Worm (Caenorhabditis elegans) whole organism, L1 larva: ENCODE data around the gene far-5.

Source experiments
- C04F5.9 ChIP-seq: sonication (generic microtip); optimal IDR thresholded peaks from 2 replicates; lab custom pipeline; 2016; ENCODE audit warnings: missing genetic modification characterization, missing compliant biosample characterization
- F16B12.6 ChIP-seq: fragments of 150-350 bp; optimal IDR thresholded peaks from 2 replicates; lab custom pipeline; 2014; ENCODE audit warnings: missing biosample characterization, missing genetic modification characterization
- aha-1 ChIP-seq: fragments of 150-350 bp; optimal IDR thresholded peaks from 2 replicates; lab custom pipeline; 2014; ENCODE audit warnings: missing biosample characterization, missing genetic modification characterization
- ama-1 ChIP-seq: fragments of 150-350 bp; optimal IDR thresholded peaks from 2 replicates; lab custom pipeline; 2014
- blmp-1 ChIP-seq: fragments of 150-350 bp; optimal IDR thresholded peaks from 2 replicates; lab custom pipeline; 2014; ENCODE audit warnings: missing biosample characterization, missing genetic modification characterization
- ceh-90 ChIP-seq: sonication (generic microtip); optimal IDR thresholded peaks from 2 replicates; lab custom pipeline; 2016; ENCODE audit warnings: missing genetic modification characterization, missing compliant biosample characterization
- dpl-1 ChIP-seq, 3 experiments: fragments of 150-350 bp in 2 of 3; sonication (generic microtip) in 1 of 3; optimal IDR thresholded peaks; 2 replicates each; lab custom pipeline; 2014 to 2017; ENCODE audit warnings: missing biosample characterization in 3 of 3, missing genetic modification characterization in 3 of 3, missing genetic modification reagents in 3 of 3
- efl-1 ChIP-seq, 4 experiments: fragments of 150-350 bp; optimal IDR thresholded peaks in 3 of 4; peaks in 1 of 4; 1 replicate in 1 of 4; 2 replicates in 3 of 4; lab custom pipeline; 2014; ENCODE audit warnings: missing biosample characterization in 2 of 4, missing genetic modification characterization in 2 of 4, missing genetic modification reagents in 2 of 4
- egl-13 ChIP-seq: sonication (generic microtip); optimal IDR thresholded peaks from 2 replicates; lab custom pipeline; 2016; ENCODE audit warnings: missing genotype, missing genetic modification reagents, missing genetic modification characterization, missing compliant biosample characterization
- egl-27 ChIP-seq, 2 experiments: fragments of 150-350 bp in 1 of 2; sonication (generic microtip); optimal IDR thresholded peaks; 3 replicates each; lab custom pipeline; 2017 to 2018; ENCODE audit warnings: missing biosample characterization in 2 of 2, missing genetic modification characterization in 2 of 2, missing genetic modification reagents in 2 of 2
- elt-2 ChIP-seq: sonication (generic microtip); optimal IDR thresholded peaks from 2 replicates; lab custom pipeline; 2016; ENCODE audit warnings: missing genetic modification characterization, mild to moderate bottlenecking, inconsistent platforms, missing compliant biosample characterization, missing genetic modification reagents
- ets-5 ChIP-seq: fragments of 200-800 bp; sonication (Bioruptor generic); IDR thresholded peaks from 2 replicates; pipeline ENCODE4 v1.3.6; 2022; ENCODE audit warnings: missing genetic modification characterization, missing compliant biosample characterization
- fkh-4 ChIP-seq: sonication (generic microtip); optimal IDR thresholded peaks from 2 replicates; lab custom pipeline; 2016; ENCODE audit warnings: missing compliant biosample characterization, missing genetic modification characterization, borderline replicate concordance
- fkh-8 ChIP-seq: sonication (generic microtip); optimal IDR thresholded peaks from 2 replicates; lab custom pipeline; 2016; ENCODE audit warnings: mild to moderate bottlenecking, missing genetic modification characterization, missing compliant biosample characterization
- fos-1 ChIP-seq: fragments of 150-350 bp; optimal IDR thresholded peaks from 2 replicates; lab custom pipeline; 2014; ENCODE audit warnings: missing biosample characterization, missing genetic modification characterization
- hpl-2 ChIP-seq: fragments of 150-350 bp; optimal IDR thresholded peaks from 2 replicates; lab custom pipeline; 2014; ENCODE audit warnings: missing biosample characterization, missing genetic modification reagents, missing genetic modification characterization
- isw-1 ChIP-seq: fragments of 200-800 bp; sonication (Bioruptor generic); IDR thresholded peaks from 2 replicates; pipeline ENCODE4 v1.3.6; 2022; ENCODE audit warnings: missing genetic modification characterization, missing compliant biosample characterization
- jun-1 ChIP-seq: fragments of 150-350 bp; optimal IDR thresholded peaks from 2 replicates; lab custom pipeline; 2014; ENCODE audit warnings: missing biosample characterization, missing genetic modification reagents, missing genetic modification characterization
- lin-13 ChIP-seq: fragments of 150-350 bp; optimal IDR thresholded peaks from 2 replicates; lab custom pipeline; 2014; ENCODE audit warnings: missing biosample characterization, missing genetic modification reagents, missing genetic modification characterization
- lin-14 ChIP-seq: fragments of 200-800 bp; sonication (Bioruptor generic); optimal IDR thresholded peaks from 2 replicates; lab custom pipeline; 2018; ENCODE audit warnings: mild to moderate bottlenecking, missing genetic modification characterization, moderate library complexity, missing compliant biosample characterization
- lin-15B ChIP-seq: fragments of 150-350 bp; sonication (generic microtip); optimal IDR thresholded peaks from 3 replicates; lab custom pipeline; 2014; ENCODE audit warnings: missing biosample characterization, missing genetic modification characterization
- lin-35 ChIP-seq, 2 experiments: fragments of 150-350 bp; optimal IDR thresholded peaks; 2 replicates each; lab custom pipeline; 2014; ENCODE audit warnings: missing biosample characterization in 2 of 2, missing genetic modification characterization in 2 of 2, missing genetic modification reagents in 2 of 2
- lir-3 ChIP-seq: sonication (generic microtip); optimal IDR thresholded peaks from 2 replicates; lab custom pipeline; 2016; ENCODE audit warnings: mild to moderate bottlenecking, missing genetic modification characterization, moderate library complexity, missing compliant biosample characterization; ENCODE audit not compliant: poor library complexity
- mab-9 ChIP-seq: fragments of 200-800 bp; sonication (Bioruptor generic); IDR thresholded peaks from 2 replicates; pipeline ENCODE4 v1.3.6; 2022; ENCODE audit warnings: missing genetic modification reagents, missing genetic modification characterization, missing compliant biosample characterization
- mef-2 ChIP-seq: fragments of 150-350 bp; optimal IDR thresholded peaks from 2 replicates; lab custom pipeline; 2014; ENCODE audit warnings: missing biosample characterization, missing genetic modification characterization
- nhr-11 ChIP-seq: fragments of 150-350 bp; optimal IDR thresholded peaks from 2 replicates; lab custom pipeline; 2014; ENCODE audit warnings: missing biosample characterization, missing genetic modification characterization
- nhr-19 ChIP-seq: fragments of 200-800 bp; sonication (Bioruptor generic); conservative IDR thresholded peaks from 2 replicates; pipeline ENCODE4 v1.3.6; 2022; ENCODE audit warnings: missing genetic modification characterization, missing compliant biosample characterization
- nhr-20 ChIP-seq: sonication (generic microtip); optimal IDR thresholded peaks from 2 replicates; lab custom pipeline; 2016; ENCODE audit warnings: mild to moderate bottlenecking, missing genetic modification characterization, missing compliant biosample characterization
- nhr-237 ChIP-seq: fragments of 150-350 bp; optimal IDR thresholded peaks from 2 replicates; lab custom pipeline; 2014; ENCODE audit warnings: missing biosample characterization, missing genetic modification characterization
- nhr-28 ChIP-seq: fragments of 150-350 bp; optimal IDR thresholded peaks from 2 replicates; lab custom pipeline; 2014; ENCODE audit warnings: missing biosample characterization, missing genetic modification characterization
- nhr-71 ChIP-seq: sonication (generic microtip); optimal IDR thresholded peaks from 2 replicates; lab custom pipeline; 2016; ENCODE audit warnings: mild to moderate bottlenecking, missing genetic modification characterization, moderate library complexity, missing compliant biosample characterization
- nhr-85 ChIP-seq: sonication (generic microtip); peaks from one replicate; lab custom pipeline; 2016; ENCODE audit warnings: missing genetic modification characterization, inconsistent platforms, missing compliant biosample characterization
- nhr-90 ChIP-seq: sonication (generic microtip); optimal IDR thresholded peaks from 2 replicates; lab custom pipeline; 2016; ENCODE audit warnings: mild to moderate bottlenecking, missing genetic modification characterization, missing compliant biosample characterization; ENCODE audit not compliant: poor library complexity
- pqm-1 ChIP-seq: sonication (generic microtip); optimal IDR thresholded peaks from 3 replicates; lab custom pipeline; 2017; ENCODE audit warnings: missing biosample characterization, missing genetic modification characterization
- snpc-4 ChIP-seq: fragments of 150-350 bp; optimal IDR thresholded peaks from 2 replicates; lab custom pipeline; 2014; ENCODE audit warnings: missing biosample characterization, missing genetic modification characterization
- snu-23 ChIP-seq: sonication (generic microtip); optimal IDR thresholded peaks from 2 replicates; lab custom pipeline; 2016; ENCODE audit warnings: missing genetic modification characterization, missing compliant biosample characterization
- sptf-1 ChIP-seq: fragments of 150-350 bp; optimal IDR thresholded peaks from 2 replicates; lab custom pipeline; 2014; ENCODE audit warnings: missing biosample characterization, missing genetic modification characterization
- tlp-1 ChIP-seq: fragments of 150-350 bp; optimal IDR thresholded peaks from 2 replicates; lab custom pipeline; 2014; ENCODE audit warnings: missing biosample characterization, missing genetic modification characterization
- unc-130 ChIP-seq: fragments of 150-350 bp; optimal IDR thresholded peaks from 2 replicates; lab custom pipeline; 2017; ENCODE audit warnings: missing biosample characterization, missing genetic modification characterization, inconsistent platforms
- unc-86 ChIP-seq: sonication (generic microtip); optimal IDR thresholded peaks from 2 replicates; lab custom pipeline; 2016; ENCODE audit warnings: missing genetic modification characterization, missing compliant biosample characterization
- unc-98 ChIP-seq: fragments of 200-800 bp; sonication (Bioruptor generic); IDR thresholded peaks from 2 replicates; pipeline ENCODE4 v1.3.6; 2022; ENCODE audit warnings: missing genetic modification characterization, missing compliant biosample characterization
- vab-15 ChIP-seq: sonication (generic microtip); optimal IDR thresholded peaks from 2 replicates; lab custom pipeline; 2017; ENCODE audit warnings: missing genotype, mild to moderate bottlenecking, missing genetic modification characterization, missing compliant biosample characterization
- ztf-4 ChIP-seq: fragments of 150-350 bp; optimal IDR thresholded peaks from 2 replicates; lab custom pipeline; 2014; ENCODE audit warnings: missing biosample characterization, missing genetic modification characterization

far-5 gene

ce11 chrV:13041666-13042065 lies 46.3 kb downstream of the far-5 start, which contains the start of gene scyl-1 (continued):
- TF ChIP-seq lin-15B (tag; lab: Kevin White, UChicago), result no peak
- peak; percentile 52 for TF ChIP-seq ztf-4 (tag; lab: Kevin White, UChicago)
- no peak for TF ChIP-seq fkh-4 (tag; lab: Kevin White, UChicago)
- TF ChIP-seq unc-86, result peak; percentile 64
- TF ChIP-seq mab-9 (GFP tag; lab: Robert Waterston, UW), result no peak
- no peak for TF ChIP-seq vab-15 (tag; lab: Kevin White, UChicago)
- peak; percentile 89 for TF ChIP-seq nhr-20 (tag; lab: Kevin White, UChicago)
- TF ChIP-seq lir-3, result peak; percentile 25
- peak; percentile 71 for TF ChIP-seq lin-13 (GFP tag; lab: Kevin White, UChicago)
- peak; percentile 45 for TF ChIP-seq fos-1 (tag; lab: Kevin White, UChicago)
- peak; percentile 35 for TF ChIP-seq egl-13 (tag; lab: Kevin White, UChicago)
- TF ChIP-seq fkh-8, result peak; percentile 67
- no peak for TF ChIP-seq tlp-1 (tag; lab: Kevin White, UChicago)
- TF ChIP-seq C04F5.9, result peak; percentile 20
- TF ChIP-seq blmp-1 (tag; lab: Kevin White, UChicago), result peak; percentile 76
- no peak for TF ChIP-seq aha-1
- TF ChIP-seq ceh-90, result no peak
- peak; percentile 84 for TF ChIP-seq nhr-90 (tag; lab: Kevin White, UChicago)
- peak; percentile 27 for TF ChIP-seq F16B12.6
- peak; percentile 21 for TF ChIP-seq nhr-11
- peak; percentile 39 for TF ChIP-seq snpc-4 (tag; lab: Kevin White, UChicago)
- TF ChIP-seq nhr-19 (GFP tag; lab: Robert Waterston, UW), result peak; percentile 89
- peak; percentile 84 for TF ChIP-seq efl-1 (optimal IDR thresholded peaks at IDR 0.05; lab: Kevin White, UChicago)
- peak; percentile 76 to 97 for TF ChIP-seq efl-1 (GFP tag; optimal IDR thresholded peaks at IDR 0.05 in 1 of 2; lab: Kevin White, UChicago)
- TF ChIP-seq nhr-237, result peak; percentile 27
- TF ChIP-seq lin-14 (GFP tag; lab: Kevin White, UChicago), result peak; percentile 90
- TF ChIP-seq ets-5, result no peak
- TF ChIP-seq snu-23, result peak; percentile 90
- TF ChIP-seq jun-1 (tag; lab: Kevin White, UChicago), result peak; percentile 71
- no peak for TF ChIP-seq nhr-28 (tag; lab: Kevin White, UChicago)
- peak; percentile 8 for TF ChIP-seq mef-2 (tag; lab: Kevin White, UChicago)
- TF ChIP-seq ama-1, result no peak
- peak; percentile 67 for TF ChIP-seq unc-130
- TF ChIP-seq egl-27 (tag; optimal IDR thresholded peaks at IDR 0.05; lab: Kevin White, UChicago), result no peak
- TF ChIP-seq nhr-85 (tag; lab: Kevin White, UChicago), result peak; percentile 94
- no peak for TF ChIP-seq hpl-2 (GFP tag; lab: Kevin White, UChicago)
- peak; percentile 30; the same call in 1 of the 2 replicates for TF ChIP-seq isw-1
- TF ChIP-seq unc-98 (GFP tag; lab: Robert Waterston, UW), result no peak

DNA sequence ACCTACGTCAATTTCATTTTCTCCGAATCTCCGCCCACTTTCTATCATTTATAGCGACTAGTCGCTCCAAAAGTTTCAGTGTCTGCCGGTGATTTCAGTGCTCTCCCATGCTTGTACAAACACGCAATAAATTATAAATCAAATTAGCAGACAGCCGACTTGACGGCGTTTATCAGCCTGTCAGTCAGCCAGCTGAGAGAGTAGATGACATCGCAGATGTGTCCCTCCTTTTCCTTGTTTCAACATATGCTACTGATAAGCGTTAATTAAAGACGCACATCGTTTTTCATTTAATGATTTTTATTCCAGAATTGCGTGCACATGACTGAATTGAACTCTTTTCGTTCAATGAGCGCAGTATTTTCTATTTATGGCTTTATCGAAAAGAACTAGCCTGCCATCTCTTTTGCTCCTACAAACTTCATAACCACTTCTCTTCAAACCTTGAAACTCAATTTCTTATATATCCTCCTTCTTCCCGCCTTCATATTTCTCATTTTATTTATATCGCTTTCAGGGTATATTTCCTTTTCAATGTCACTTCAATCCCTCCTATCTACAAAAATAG lies 47.9 kb downstream of the far-5 start, which contains the start of gene lap-2:
Gene lap-2, plus strand, starts transcription at position 518 of the 568 bp plus-strand sequence.
- TF ChIP-seq elt-2 (tag; lab: Kevin White, UChicago), result peak; percentile 91
- peak; percentile 41 for TF ChIP-seq lin-14 (GFP tag; lab: Kevin White, UChicago)
- TF ChIP-seq efl-1 (optimal IDR thresholded peaks at IDR 0.05; lab: Kevin White, UChicago), result no peak
- TF ChIP-seq efl-1 (GFP tag; optimal IDR thresholded peaks at IDR 0.05 in 1 of 2; lab: Kevin White, UChicago), result peak in 1 of 2 experiments; percentile 6
- peak; percentile 54 for TF ChIP-seq nhr-71
- peak; percentile 29 for TF ChIP-seq nhr-20 (tag; lab: Kevin White, UChicago)
- TF ChIP-seq sptf-1 (tag; lab: Kevin White, UChicago), result no peak
- no peak for TF ChIP-seq isw-1
- 0 out of 2 replicates have a peak, but pooled peaks have one; percentile 13 for TF ChIP-seq nhr-19 (GFP tag; lab: Robert Waterston, UW)
- peak; percentile 19 for TF ChIP-seq nhr-85 (tag; lab: Kevin White, UChicago)
- no peak for TF ChIP-seq blmp-1 (tag; lab: Kevin White, UChicago)
- peak in 1 of 3 experiments; percentile 3 for TF ChIP-seq dpl-1 (GFP tag; optimal IDR thresholded peaks at IDR 0.05; lab: Kevin White, UChicago)
- peak; percentile 21 for TF ChIP-seq pqm-1 (tag; lab: Kevin White, UChicago)
- peak; percentile 5 for TF ChIP-seq jun-1 (tag; lab: Kevin White, UChicago)
- TF ChIP-seq lin-35 (GFP tag; optimal IDR thresholded peaks at IDR 0.05; lab: Kevin White, UChicago), result peak in 1 of 2 experiments; percentile 39
